Worm (Caenorhabditis elegans): Measurements from ENCODE around the gene ain-1.

DNA sequence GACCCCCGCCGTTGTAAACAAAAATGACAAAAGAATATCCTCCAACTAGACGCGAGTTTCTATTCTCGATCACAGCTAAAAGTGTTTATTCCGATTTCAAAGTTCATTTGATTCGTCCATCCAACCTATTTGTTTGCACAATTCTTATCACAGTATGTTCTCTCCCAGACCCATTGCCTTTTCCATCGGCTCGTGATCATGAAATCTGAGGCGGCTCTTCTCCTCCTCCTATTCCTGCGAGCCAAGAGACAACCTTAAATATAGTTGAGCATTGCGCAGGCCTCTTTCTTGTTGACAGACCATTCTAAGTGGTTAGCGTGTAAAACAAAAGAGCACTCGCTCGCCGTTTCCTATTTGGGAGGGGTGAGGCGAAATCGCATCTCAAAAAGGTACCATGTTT, 16.3 kb upstream of the ain-1 start:
- no peak for TF ChIP-seq ztf-29 (GFP tag; IDR thresholded peaks at IDR 0.05)
- TF ChIP-seq ztf-23 (GFP tag; IDR thresholded peaks at IDR 0.05), result no peak

Measured in whole organism, midembryonic.